Worm (Caenorhabditis elegans) whole organism, L1 larva: ENCODE measurements around the gene Y69H2.7.

Source experiments
- aha-1 ChIP-seq: fragments of 150-350 bp; optimal IDR thresholded peaks from 2 replicates; lab custom pipeline; 2014; ENCODE audit warnings: missing biosample characterization, missing genetic modification characterization
- alr-1 ChIP-seq: fragments of 200-800 bp; sonication (Bioruptor generic); optimal IDR thresholded peaks from 2 replicates; lab custom pipeline; 2018; ENCODE audit warnings: borderline replicate concordance, mild to moderate bottlenecking, missing genetic modification characterization, missing compliant biosample characterization
- aly-2 ChIP-seq: fragments of 150-350 bp; optimal IDR thresholded peaks from 2 replicates; lab custom pipeline; 2014; ENCODE audit warnings: missing biosample characterization, missing genetic modification characterization
- ama-1 ChIP-seq: fragments of 150-350 bp; optimal IDR thresholded peaks from 2 replicates; lab custom pipeline; 2014
- blmp-1 ChIP-seq: fragments of 150-350 bp; optimal IDR thresholded peaks from 2 replicates; lab custom pipeline; 2014; ENCODE audit warnings: missing biosample characterization, missing genetic modification characterization
- ceh-8 ChIP-seq: fragments of 200-800 bp; sonication (Bioruptor generic); optimal IDR thresholded peaks from 2 replicates; lab custom pipeline; 2018; ENCODE audit warnings: mild to moderate bottlenecking, missing genetic modification characterization, moderate library complexity, missing compliant biosample characterization
- ceh-82 ChIP-seq, 3 experiments: fragments of 150-350 bp in 1 of 3; sonication (generic microtip) in 2 of 3; optimal IDR thresholded peaks; 2 replicates each; lab custom pipeline; 2014 to 2017; ENCODE audit warnings: missing biosample characterization in 3 of 3, missing genetic modification characterization in 3 of 3
- ceh-90 ChIP-seq: sonication (generic microtip); optimal IDR thresholded peaks from 2 replicates; lab custom pipeline; 2016; ENCODE audit warnings: missing genetic modification characterization, missing compliant biosample characterization
- ces-1 ChIP-seq: fragments of 150-350 bp; optimal IDR thresholded peaks from 2 replicates; lab custom pipeline; 2014; ENCODE audit warnings: missing biosample characterization, missing genetic modification reagents, missing genetic modification characterization
- dpl-1 ChIP-seq, 3 experiments: fragments of 150-350 bp in 2 of 3; sonication (generic microtip) in 1 of 3; optimal IDR thresholded peaks; 2 replicates each; lab custom pipeline; 2014 to 2017; ENCODE audit warnings: missing biosample characterization in 3 of 3, missing genetic modification characterization in 3 of 3, missing genetic modification reagents in 3 of 3
- dsc-1 ChIP-seq: sonication (generic microtip); optimal IDR thresholded peaks from 2 replicates; lab custom pipeline; 2016; ENCODE audit warnings: mild to moderate bottlenecking, missing genetic modification characterization, missing compliant biosample characterization
- egl-13 ChIP-seq: sonication (generic microtip); optimal IDR thresholded peaks from 2 replicates; lab custom pipeline; 2016; ENCODE audit warnings: missing genotype, missing genetic modification reagents, missing genetic modification characterization, missing compliant biosample characterization
- egl-27 ChIP-seq, 2 experiments: fragments of 150-350 bp in 1 of 2; sonication (generic microtip); optimal IDR thresholded peaks; 3 replicates each; lab custom pipeline; 2017 to 2018; ENCODE audit warnings: missing biosample characterization in 2 of 2, missing genetic modification characterization in 2 of 2, missing genetic modification reagents in 2 of 2
- elt-2 ChIP-seq: sonication (generic microtip); optimal IDR thresholded peaks from 2 replicates; lab custom pipeline; 2016; ENCODE audit warnings: missing genetic modification characterization, mild to moderate bottlenecking, inconsistent platforms, missing compliant biosample characterization, missing genetic modification reagents
- elt-3 ChIP-seq, 6 experiments: fragments of 150-350 bp in 1 of 6; sonication (generic microtip); optimal IDR thresholded peaks; 2 replicates each; lab custom pipeline; 2017 to 2018; ENCODE audit warnings: missing biosample characterization in 6 of 6, missing genetic modification characterization in 6 of 6, inconsistent platforms in 1 of 6
- ets-5 ChIP-seq: fragments of 200-800 bp; sonication (Bioruptor generic); IDR thresholded peaks from 2 replicates; pipeline ENCODE4 v1.3.6; 2022; ENCODE audit warnings: missing genetic modification characterization, missing compliant biosample characterization
- fos-1 ChIP-seq: fragments of 150-350 bp; optimal IDR thresholded peaks from 2 replicates; lab custom pipeline; 2014; ENCODE audit warnings: missing biosample characterization, missing genetic modification characterization
- hlh-17 ChIP-seq: fragments of 200-800 bp; sonication (Bioruptor generic); optimal IDR thresholded peaks from 2 replicates; lab custom pipeline; 2018; ENCODE audit warnings: missing genetic modification characterization, mild to moderate bottlenecking, missing compliant biosample characterization, moderate library complexity, borderline replicate concordance
- hlh-4 ChIP-seq: sonication (generic microtip); optimal IDR thresholded peaks from 2 replicates; lab custom pipeline; 2016; ENCODE audit warnings: mild to moderate bottlenecking, missing genetic modification characterization, missing compliant biosample characterization
- hpl-2 ChIP-seq: fragments of 150-350 bp; optimal IDR thresholded peaks from 2 replicates; lab custom pipeline; 2014; ENCODE audit warnings: missing biosample characterization, missing genetic modification reagents, missing genetic modification characterization
- irx-1 ChIP-seq: sonication (generic microtip); optimal IDR thresholded peaks from 2 replicates; lab custom pipeline; 2016; ENCODE audit warnings: missing genetic modification characterization, missing compliant biosample characterization
- jun-1 ChIP-seq: fragments of 150-350 bp; optimal IDR thresholded peaks from 2 replicates; lab custom pipeline; 2014; ENCODE audit warnings: missing biosample characterization, missing genetic modification reagents, missing genetic modification characterization
- lin-39 ChIP-seq: fragments of 150-350 bp; optimal IDR thresholded peaks from 2 replicates; lab custom pipeline; 2014; ENCODE audit warnings: missing biosample characterization, missing genetic modification reagents, missing genetic modification characterization
- lir-3 ChIP-seq: sonication (generic microtip); optimal IDR thresholded peaks from 2 replicates; lab custom pipeline; 2016; ENCODE audit warnings: mild to moderate bottlenecking, missing genetic modification characterization, moderate library complexity, missing compliant biosample characterization; ENCODE audit not compliant: poor library complexity
- lsy-2 ChIP-seq, 2 experiments: fragments of 150-350 bp; optimal IDR thresholded peaks; 2 replicates each; lab custom pipeline; 2014; ENCODE audit warnings: missing biosample characterization in 2 of 2, missing genetic modification characterization in 2 of 2
- mef-2 ChIP-seq: fragments of 150-350 bp; optimal IDR thresholded peaks from 2 replicates; lab custom pipeline; 2014; ENCODE audit warnings: missing biosample characterization, missing genetic modification characterization
- nhr-19 ChIP-seq: fragments of 200-800 bp; sonication (Bioruptor generic); conservative IDR thresholded peaks from 2 replicates; pipeline ENCODE4 v1.3.6; 2022; ENCODE audit warnings: missing genetic modification characterization, missing compliant biosample characterization
- nhr-20 ChIP-seq: sonication (generic microtip); optimal IDR thresholded peaks from 2 replicates; lab custom pipeline; 2016; ENCODE audit warnings: mild to moderate bottlenecking, missing genetic modification characterization, missing compliant biosample characterization
- nhr-28 ChIP-seq: fragments of 150-350 bp; optimal IDR thresholded peaks from 2 replicates; lab custom pipeline; 2014; ENCODE audit warnings: missing biosample characterization, missing genetic modification characterization
- nhr-47 ChIP-seq: sonication (generic microtip); optimal IDR thresholded peaks from 2 replicates; lab custom pipeline; 2016; ENCODE audit warnings: mild to moderate bottlenecking, missing genetic modification characterization, moderate library complexity, missing compliant biosample characterization
- nhr-71 ChIP-seq: sonication (generic microtip); optimal IDR thresholded peaks from 2 replicates; lab custom pipeline; 2016; ENCODE audit warnings: mild to moderate bottlenecking, missing genetic modification characterization, moderate library complexity, missing compliant biosample characterization
- nhr-76 ChIP-seq: sonication (generic microtip); optimal IDR thresholded peaks from 2 replicates; lab custom pipeline; 2017; ENCODE audit warnings: missing biosample characterization, missing genetic modification characterization
- nhr-77 ChIP-seq: fragments of 150-350 bp; optimal IDR thresholded peaks from 2 replicates; lab custom pipeline; 2014; ENCODE audit warnings: missing biosample characterization, missing genetic modification characterization
- nhr-84 ChIP-seq: sonication (generic microtip); optimal IDR thresholded peaks from 2 replicates; lab custom pipeline; 2017; ENCODE audit warnings: missing biosample characterization, missing genetic modification characterization
- nhr-85 ChIP-seq: sonication (generic microtip); peaks from one replicate; lab custom pipeline; 2016; ENCODE audit warnings: missing genetic modification characterization, inconsistent platforms, missing compliant biosample characterization
- nhr-90 ChIP-seq: sonication (generic microtip); optimal IDR thresholded peaks from 2 replicates; lab custom pipeline; 2016; ENCODE audit warnings: mild to moderate bottlenecking, missing genetic modification characterization, missing compliant biosample characterization; ENCODE audit not compliant: poor library complexity
- pag-3 ChIP-seq: sonication (generic microtip); optimal IDR thresholded peaks from 2 replicates; lab custom pipeline; 2017; ENCODE audit warnings: missing genetic modification characterization, mild to moderate bottlenecking, missing compliant biosample characterization, antibody characterized with exemption, borderline replicate concordance; ENCODE audit not compliant: insufficient read depth
- pax-3 ChIP-seq: fragments of 200-800 bp; sonication (Bioruptor generic); optimal IDR thresholded peaks from 2 replicates; lab custom pipeline; 2018; ENCODE audit warnings: mild to moderate bottlenecking, missing genetic modification characterization, moderate library complexity, missing compliant biosample characterization
- skn-1 ChIP-seq: fragments of 150-350 bp; optimal IDR thresholded peaks from 2 replicates; lab custom pipeline; 2014; ENCODE audit warnings: missing biosample characterization, missing genetic modification characterization
- snu-23 ChIP-seq: sonication (generic microtip); optimal IDR thresholded peaks from 2 replicates; lab custom pipeline; 2016; ENCODE audit warnings: missing genetic modification characterization, missing compliant biosample characterization
- sox-4 ChIP-seq: sonication (generic microtip); optimal IDR thresholded peaks from 2 replicates; lab custom pipeline; 2016; ENCODE audit warnings: missing genetic modification characterization, missing compliant biosample characterization
- sptf-1 ChIP-seq: fragments of 150-350 bp; optimal IDR thresholded peaks from 2 replicates; lab custom pipeline; 2014; ENCODE audit warnings: missing biosample characterization, missing genetic modification characterization
- sup-37 ChIP-seq: fragments of 200-800 bp; sonication (Bioruptor generic); optimal IDR thresholded peaks from 2 replicates; lab custom pipeline; 2018; ENCODE audit warnings: mild to moderate bottlenecking, missing genetic modification characterization, missing compliant biosample characterization
- tbx-2 ChIP-seq: sonication (generic microtip); optimal IDR thresholded peaks from 2 replicates; lab custom pipeline; 2016; ENCODE audit warnings: missing genetic modification characterization, missing compliant biosample characterization
- tlp-1 ChIP-seq: fragments of 150-350 bp; optimal IDR thresholded peaks from 2 replicates; lab custom pipeline; 2014; ENCODE audit warnings: missing biosample characterization, missing genetic modification characterization
- unc-130 ChIP-seq: fragments of 150-350 bp; optimal IDR thresholded peaks from 2 replicates; lab custom pipeline; 2017; ENCODE audit warnings: missing biosample characterization, missing genetic modification characterization, inconsistent platforms
- unc-30 ChIP-seq: sonication (generic microtip); optimal IDR thresholded peaks from 2 replicates; lab custom pipeline; 2017; ENCODE audit warnings: missing biosample characterization, missing genetic modification characterization
- unc-62 ChIP-seq: fragments of 150-350 bp; optimal IDR thresholded peaks from 2 replicates; lab custom pipeline; 2014; ENCODE audit warnings: missing biosample characterization, missing genetic modification reagents, missing genetic modification characterization
- unc-86 ChIP-seq: sonication (generic microtip); optimal IDR thresholded peaks from 2 replicates; lab custom pipeline; 2016; ENCODE audit warnings: missing genetic modification characterization, missing compliant biosample characterization
- unc-98 ChIP-seq: fragments of 200-800 bp; sonication (Bioruptor generic); IDR thresholded peaks from 2 replicates; pipeline ENCODE4 v1.3.6; 2022; ENCODE audit warnings: missing genetic modification characterization, missing compliant biosample characterization
- vab-15 ChIP-seq: sonication (generic microtip); optimal IDR thresholded peaks from 2 replicates; lab custom pipeline; 2017; ENCODE audit warnings: missing genotype, mild to moderate bottlenecking, missing genetic modification characterization, missing compliant biosample characterization
- zag-1 ChIP-seq: fragments of 150-350 bp; optimal IDR thresholded peaks from 2 replicates; lab custom pipeline; 2014; ENCODE audit warnings: missing biosample characterization, missing genetic modification characterization
- ztf-11 ChIP-seq, 2 experiments: sonication (generic microtip); optimal IDR thresholded peaks; 2 replicates each; lab custom pipeline; 2016 to 2017; ENCODE audit warnings: missing genetic modification characterization in 2 of 2, missing biosample characterization in 1 of 2, missing compliant biosample characterization in 1 of 2

Y69H2.7 gene

DNA sequence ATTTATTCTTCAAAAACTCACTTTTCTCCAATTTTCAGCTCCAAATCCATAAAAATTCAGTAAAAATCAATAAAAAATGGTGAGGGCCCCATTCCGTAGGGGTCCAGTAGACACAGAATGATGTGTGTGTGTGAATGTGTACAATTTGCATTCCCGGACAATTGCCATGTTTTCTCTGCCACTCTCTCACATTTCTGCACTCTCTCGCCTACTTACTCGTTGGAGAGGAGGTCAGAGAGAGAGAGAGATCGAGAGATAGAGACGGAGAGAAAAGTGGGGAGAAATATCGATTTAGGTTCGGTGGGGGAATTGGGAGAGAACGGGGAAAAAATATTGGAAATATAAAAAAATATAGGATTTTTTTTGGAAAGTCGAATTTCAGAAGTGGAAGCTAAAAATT is 33.8 kb downstream of the Y69H2.7 start:
- peak; percentile 11 for TF ChIP-seq blmp-1
- TF ChIP-seq hlh-17: no peak
- TF ChIP-seq snu-23: peak; percentile 94
- TF ChIP-seq mef-2 (tag; lab: Kevin White, UChicago): no peak
- TF ChIP-seq jun-1 (tag; lab: Kevin White, UChicago): peak; percentile 70
- no peak for TF ChIP-seq egl-13 (tag; lab: Kevin White, UChicago)
- TF ChIP-seq ztf-11 (tag; optimal IDR thresholded peaks at IDR 0.05; lab: Kevin White, UChicago): peak in 1 of 2 experiments; percentile 72
- peak in 1 of 6 experiments; percentile 38 for TF ChIP-seq elt-3 (tag; optimal IDR thresholded peaks at IDR 0.05; lab: Kevin White, UChicago)
- TF ChIP-seq alr-1 (tag; lab: Kevin White, UChicago): no peak
- TF ChIP-seq lir-3 (tag; lab: Kevin White, UChicago): no peak
- peak; percentile 93 for TF ChIP-seq tbx-2 (tag; lab: Kevin White, UChicago)
- no peak for TF ChIP-seq ama-1 (lab: Kevin White, UChicago)
- peak; percentile 76 for TF ChIP-seq irx-1 (tag; lab: Kevin White, UChicago)
- TF ChIP-seq pag-3 (tag; lab: Kevin White, UChicago): no peak
- peak; percentile 75 for TF ChIP-seq fos-1
- no peak for TF ChIP-seq sup-37 (GFP tag; lab: Kevin White, UChicago)
- no peak for TF ChIP-seq sptf-1 (tag; lab: Kevin White, UChicago)
- no peak for TF ChIP-seq aly-2
- TF ChIP-seq ceh-8: no peak
- TF ChIP-seq lin-39 (tag; lab: Kevin White, UChicago): peak; percentile 30
- TF ChIP-seq dsc-1 (tag; lab: Kevin White, UChicago): peak; percentile 81
- no peak for TF ChIP-seq ces-1 (GFP tag; lab: Kevin White, UChicago)
- TF ChIP-seq ets-5 (GFP tag; lab: Robert Waterston, UW): no peak
- no peak for TF ChIP-seq hlh-4 (tag; lab: Kevin White, UChicago)
- peak in 1 of 2 experiments; percentile 64 for TF ChIP-seq egl-27 (tag; optimal IDR thresholded peaks at IDR 0.05; lab: Kevin White, UChicago)
- no peak for TF ChIP-seq vab-15 (tag; lab: Kevin White, UChicago)
- peak; percentile 64 for TF ChIP-seq skn-1
- TF ChIP-seq dpl-1 (GFP tag; optimal IDR thresholded peaks at IDR 0.05; lab: Kevin White, UChicago): peak; percentile 66 to 78 (median 73)
- TF ChIP-seq nhr-19 (GFP tag; lab: Robert Waterston, UW): peak; percentile 90
- TF ChIP-seq unc-86: peak; percentile 86
- no peak for TF ChIP-seq unc-130 (tag; lab: Kevin White, UChicago)
- no peak for TF ChIP-seq pax-3 (tag; lab: Kevin White, UChicago)
- no peak for TF ChIP-seq nhr-28 (tag; lab: Kevin White, UChicago)
- no peak for TF ChIP-seq nhr-76 (tag; lab: Kevin White, UChicago)
- no peak for TF ChIP-seq nhr-84 (tag; lab: Kevin White, UChicago)
- peak; percentile 35 for TF ChIP-seq elt-2
- peak; percentile 37 for TF ChIP-seq sox-4 (tag; lab: Kevin White, UChicago)
- peak; percentile 13 for TF ChIP-seq ceh-90 (tag; lab: Kevin White, UChicago)
- TF ChIP-seq nhr-77: peak; percentile 64
- no peak for TF ChIP-seq aha-1
- TF ChIP-seq nhr-90 (tag; lab: Kevin White, UChicago): peak; percentile 85
- TF ChIP-seq nhr-47 (tag; lab: Kevin White, UChicago): peak; percentile 95
- TF ChIP-seq unc-98: no peak
- no peak for TF ChIP-seq unc-30 (tag; lab: Kevin White, UChicago)
- TF ChIP-seq nhr-20 (tag; lab: Kevin White, UChicago): peak; percentile 78
- TF ChIP-seq zag-1 (tag; lab: Kevin White, UChicago): peak; percentile 5
- TF ChIP-seq nhr-85: peak; percentile 94
- no peak for TF ChIP-seq tlp-1 (tag; lab: Kevin White, UChicago)
- TF ChIP-seq ceh-82 (tag; optimal IDR thresholded peaks at IDR 0.05; lab: Kevin White, UChicago): peak; percentile 75 to 90 (median 85)
- no peak for TF ChIP-seq unc-62
- peak; percentile 90 to 92 for TF ChIP-seq lsy-2 (tag; optimal IDR thresholded peaks at IDR 0.05; lab: Kevin White, UChicago)
- peak; percentile 95 for TF ChIP-seq nhr-71 (tag; lab: Kevin White, UChicago)
- no peak for TF ChIP-seq hpl-2 (GFP tag; lab: Kevin White, UChicago)
